Fruit fly (Drosophila melanogaster): ENCODE measurements around the gene Adhr.

The Adhr gene

DNA sequence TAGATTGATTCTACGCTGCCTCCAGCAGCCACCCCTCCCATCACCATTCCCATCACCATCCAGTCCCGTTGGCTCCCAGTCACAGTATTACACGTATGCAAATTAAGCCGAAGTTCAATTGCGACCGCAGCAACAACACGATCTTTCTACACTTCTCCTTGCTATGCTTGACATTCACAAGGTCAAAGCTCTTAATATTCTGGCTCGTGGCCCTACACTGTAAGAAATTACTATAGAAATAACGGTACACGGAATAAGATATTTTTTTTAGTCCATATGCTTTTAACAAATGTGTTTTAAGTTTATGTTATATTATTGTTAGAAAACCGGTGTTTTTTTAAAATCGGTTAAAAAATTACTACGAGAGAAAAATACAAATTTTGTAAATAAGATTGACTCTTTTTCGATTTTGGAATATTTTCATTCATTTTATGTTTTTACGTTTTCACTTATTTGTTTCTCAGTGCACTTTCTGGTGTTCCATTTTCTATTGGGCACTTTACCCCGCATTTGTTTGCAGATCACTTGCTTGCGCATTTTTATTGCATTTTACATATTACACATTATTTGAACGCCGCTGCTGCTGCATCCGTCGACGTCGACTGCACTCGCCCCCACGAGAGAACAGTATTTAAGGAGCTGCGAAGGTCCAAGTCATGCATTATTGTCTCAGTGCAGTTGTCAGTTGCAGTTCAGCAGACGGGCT is at the start of gene Adhr, which contains the start of gene Adh:
Gene Adhr (plus strand): TSS at position 656 of the 706 bp plus-strand sequence.
Gene Adh (plus strand): TSS at position 656 of the 706 bp plus-strand sequence.
- TF ChIP-seq NfI (GFP tag; optimal IDR thresholded peaks at IDR 0.05), result peak; percentile 6
- peak; percentile 67 for TF ChIP-seq ind (GFP tag; optimal IDR thresholded peaks at IDR 0.05)
- TF ChIP-seq Deaf1 (tag; optimal IDR thresholded peaks at IDR 0.05), result peak; percentile 53
- no peak for TF ChIP-seq schlank (tag; optimal IDR thresholded peaks at IDR 0.05)
- TF ChIP-seq ERR (GFP tag; optimal IDR thresholded peaks at IDR 0.05), result peak; percentile 94
- TF ChIP-seq psq (GFP tag; optimal IDR thresholded peaks at IDR 0.05), result peak; percentile 39
- TF ChIP-seq toy (GFP tag; IDR thresholded peaks at IDR 0.05), result no peak
- peak; percentile 40; the same call in 1 of the 2 replicates for TF ChIP-seq MBD-R2 (GFP tag; IDR thresholded peaks at IDR 0.05)
- TF ChIP-seq trh (GFP tag; optimal IDR thresholded peaks at IDR 0.05), result peak; percentile 25
- TF ChIP-seq CG9215 (GFP tag; IDR thresholded peaks at IDR 0.05), result peak; percentile 64
- TF ChIP-seq onecut (GFP tag; IDR thresholded peaks at IDR 0.05), result 0 out of 2 replicates have a peak, but pooled peaks have one; percentile 19
- no peak for TF ChIP-seq CG10431 (GFP tag; optimal IDR thresholded peaks at IDR 0.05)
- peak; percentile 41 for TF ChIP-seq CG6854 (GFP tag; optimal IDR thresholded peaks at IDR 0.05)
- peak; percentile 58 for TF ChIP-seq CG10366 (GFP tag; IDR thresholded peaks at IDR 0.05)
- no peak for TF ChIP-seq CG1647 (GFP tag; optimal IDR thresholded peaks at IDR 0.05)
- 0 out of 2 replicates have a peak, but pooled peaks have one; percentile 28 for TF ChIP-seq CG4730 (GFP tag; IDR thresholded peaks at IDR 0.05)
- TF ChIP-seq Hr3 (GFP tag; optimal IDR thresholded peaks at IDR 0.05), result peak; percentile 73
- peak; percentile 89 for TF ChIP-seq CG11504 (tag; optimal IDR thresholded peaks at IDR 0.05)
- no peak for TF ChIP-seq hb (GFP tag; IDR thresholded peaks at IDR 0.05; ENCODE audit: partially characterized antibody)
- TF ChIP-seq slp2 (GFP tag; optimal IDR thresholded peaks at IDR 0.05), result peak; percentile 53
- TF ChIP-seq CG13424 (tag; optimal IDR thresholded peaks at IDR 0.05), result peak; percentile 86
- TF ChIP-seq ac (GFP tag; optimal IDR thresholded peaks at IDR 0.05), result no peak
- peak; percentile 27 for TF ChIP-seq zf30C (GFP tag; optimal IDR thresholded peaks at IDR 0.05)
- TF ChIP-seq Lpt (GFP tag; optimal IDR thresholded peaks at IDR 0.05), result no peak
- no peak for TF ChIP-seq Kr (GFP tag; optimal IDR thresholded peaks at IDR 0.05)
- TF ChIP-seq stc (GFP tag; IDR thresholded peaks at IDR 0.05), result peak; percentile 42
- TF ChIP-seq wek (GFP tag; optimal IDR thresholded peaks at IDR 0.05), result no peak
- TF ChIP-seq CG3281 (GFP tag; optimal IDR thresholded peaks at IDR 0.05), result peak; percentile 86
- TF ChIP-seq nau (GFP tag; optimal IDR thresholded peaks at IDR 0.05), result peak; percentile 63
- TF ChIP-seq Adf1 (GFP tag; IDR thresholded peaks at IDR 0.05), result peak; percentile 41; the same call in 1 of the 2 replicates
- TF ChIP-seq Dp (GFP tag; optimal IDR thresholded peaks at IDR 0.05), result no peak
- peak; percentile 17 for TF ChIP-seq Vsx1 (GFP tag; optimal IDR thresholded peaks at IDR 0.05)
- TF ChIP-seq mld (GFP tag; IDR thresholded peaks at IDR 0.05; ENCODE audit: partially characterized antibody), result no peak
- TF ChIP-seq CG18764 (GFP tag; optimal IDR thresholded peaks at IDR 0.05), result peak; percentile 46
- TF ChIP-seq HHEX (GFP tag; optimal IDR thresholded peaks at IDR 0.05), result peak; percentile 65
- TF ChIP-seq B-H1 (GFP tag; IDR thresholded peaks at IDR 0.05), result peak; percentile 51
- TF ChIP-seq mam (GFP tag; optimal IDR thresholded peaks at IDR 0.05), result peak; percentile 64
- TF ChIP-seq Trl (optimal IDR thresholded peaks at IDR 0.05), result no peak
- peak; percentile 59 for TF ChIP-seq Trl (GFP tag; optimal IDR thresholded peaks at IDR 0.05)
- peak; percentile 14 for TF ChIP-seq CG3838 (GFP tag; optimal IDR thresholded peaks at IDR 0.05)
- TF ChIP-seq Hr51 (GFP tag; optimal IDR thresholded peaks at IDR 0.05), result peak in 1 of 2 experiments; percentile 82
- peak; percentile 31 for TF ChIP-seq oc (tag; optimal IDR thresholded peaks at IDR 0.05)
- no peak for TF ChIP-seq CG1024 (GFP tag; IDR thresholded peaks at IDR 0.05)
- TF ChIP-seq CG18599 (GFP tag; optimal IDR thresholded peaks at IDR 0.05), result peak; percentile 87
- TF ChIP-seq crol (GFP tag; IDR thresholded peaks at IDR 0.05), result no peak
- TF ChIP-seq CG15601 (tag; optimal IDR thresholded peaks at IDR 0.05), result peak; percentile 4
- no peak for TF ChIP-seq ham (GFP tag; IDR thresholded peaks at IDR 0.05)
- TF ChIP-seq Fer1 (GFP tag; optimal IDR thresholded peaks at IDR 0.05), result peak; percentile 76
- peak; percentile 82 for TF ChIP-seq Meics (GFP tag; optimal IDR thresholded peaks at IDR 0.05)
- TF ChIP-seq slou (GFP tag; optimal IDR thresholded peaks at IDR 0.05), result peak; percentile 58
